Fruit fly (Drosophila melanogaster): ENCODE measurements around the gene RYa-R.

Gene RYa-R

dm6 chr3R:26963747-26964174 is 33.0 kb upstream of the RYa-R start (continued):
- TF ChIP-seq Hr38 (GFP tag; optimal IDR thresholded peaks at IDR 0.05) (no peak), CG11902 (GFP tag; optimal IDR thresholded peaks at IDR 0.05) (peak; percentile 67), CG6808 (GFP tag; optimal IDR thresholded peaks at IDR 0.05) (peak; percentile 87), dsx (GFP tag; optimal IDR thresholded peaks at IDR 0.05; ENCODE audit: poor library complexity, severe bottlenecking) (peak; percentile 83), CG8119 (GFP tag; IDR thresholded peaks at IDR 0.05) (peak; percentile 61), CG6163 (GFP tag; IDR thresholded peaks at IDR 0.05) (peak; percentile 62; the same call in 2 of the 3 replicates), Eip75B (GFP tag; optimal IDR thresholded peaks at IDR 0.05) (peak; percentile 53), salr (GFP tag; optimal IDR thresholded peaks at IDR 0.05) (peak; percentile 34 to 37), CG10631 (GFP tag; optimal IDR thresholded peaks at IDR 0.05) (peak; percentile 38), Ets96B (tag; optimal IDR thresholded peaks at IDR 0.05) (peak; percentile 76), ss (GFP tag; optimal IDR thresholded peaks at IDR 0.05) (peak; percentile 73 to 81), esn (GFP tag; optimal IDR thresholded peaks at IDR 0.05) (peak; percentile 50), CG6792 (GFP tag; optimal IDR thresholded peaks at IDR 0.05) (peak; percentile 51), CG8319 (GFP tag; optimal IDR thresholded peaks at IDR 0.05) (peak; percentile 27), CG9139 (GFP tag; optimal IDR thresholded peaks at IDR 0.05) (peak; percentile 77), CG32006 (GFP tag; optimal IDR thresholded peaks at IDR 0.05) (peak; percentile 65), fd85E (GFP tag; optimal IDR thresholded peaks at IDR 0.05) (peak; percentile 66), CG10669 (GFP tag; optimal IDR thresholded peaks at IDR 0.05) (peak; percentile 88), Sox14 (GFP tag; optimal IDR thresholded peaks at IDR 0.05) (peak; percentile 50), Hr39 (GFP tag; optimal IDR thresholded peaks at IDR 0.05) (peak; percentile 70), vri (GFP tag; optimal IDR thresholded peaks at IDR 0.05) (peak; percentile 22), acj6 (GFP tag; optimal IDR thresholded peaks at IDR 0.05) (peak; percentile 63), fkh (GFP tag; optimal IDR thresholded peaks at IDR 0.05) (peak; percentile 11)

- TF ChIP-seq CG11762 (GFP tag; optimal IDR thresholded peaks at IDR 0.05; ENCODE audit: insufficient read depth) (no peak), svp (GFP tag) (peak; percentile 53), fd85E (GFP tag; optimal IDR thresholded peaks at IDR 0.05) (no peak), Gug (GFP tag; IDR thresholded peaks at IDR 0.05) (no peak), CG6792 (GFP tag; optimal IDR thresholded peaks at IDR 0.05) (no peak), topi (GFP tag; optimal IDR thresholded peaks at IDR 0.05) (peak; percentile 27), CG11902 (GFP tag; optimal IDR thresholded peaks at IDR 0.05) (no peak), CG3919 (GFP tag; optimal IDR thresholded peaks at IDR 0.05) (no peak), CG16779 (tag; optimal IDR thresholded peaks at IDR 0.05) (no peak), salr (GFP tag; optimal IDR thresholded peaks at IDR 0.05) (no peak), ss (GFP tag; optimal IDR thresholded peaks at IDR 0.05) (no peak), CG9139 (GFP tag; optimal IDR thresholded peaks at IDR 0.05) (no peak), spab (GFP tag; optimal IDR thresholded peaks at IDR 0.05) (no peak), Hr4 (GFP tag; optimal IDR thresholded peaks at IDR 0.05) (no peak), eg (GFP tag; IDR thresholded peaks at IDR 0.05) (no peak), Met (GFP tag; optimal IDR thresholded peaks at IDR 0.05) (peak; percentile 14), Lpt (GFP tag; optimal IDR thresholded peaks at IDR 0.05) (no peak), CG8119 (GFP tag; IDR thresholded peaks at IDR 0.05) (no peak), dac (GFP tag; optimal IDR thresholded peaks at IDR 0.05) (no peak), net (GFP tag; optimal IDR thresholded peaks at IDR 0.05) (no peak), dsx (GFP tag; optimal IDR thresholded peaks at IDR 0.05; ENCODE audit: poor library complexity, severe bottlenecking) (peak; percentile 22), CG34406 (GFP tag; optimal IDR thresholded peaks at IDR 0.05) (no peak), fkh (GFP tag; optimal IDR thresholded peaks at IDR 0.05) (peak; percentile 58), Sox15 (GFP tag; optimal IDR thresholded peaks at IDR 0.05) (no peak), CG3032 (tag; optimal IDR thresholded peaks at IDR 0.05) (no peak), Smox (GFP tag; optimal IDR thresholded peaks at IDR 0.05) (no peak), cyc (GFP tag; optimal IDR thresholded peaks at IDR 0.05) (no peak), CG6808 (GFP tag; optimal IDR thresholded peaks at IDR 0.05) (no peak), Eip93F (GFP tag; optimal IDR thresholded peaks at IDR 0.05) (no peak), Ets21C (GFP tag; optimal IDR thresholded peaks at IDR 0.05) (no peak), Eip78C (GFP tag) (peak; percentile 56), pdm3 (GFP tag; optimal IDR thresholded peaks at IDR 0.05) (no peak), CG32006 (GFP tag; optimal IDR thresholded peaks at IDR 0.05) (no peak), vri (GFP tag; optimal IDR thresholded peaks at IDR 0.05) (no peak), CG6276 (GFP tag; optimal IDR thresholded peaks at IDR 0.05) (no peak), Sox102F (GFP tag; optimal IDR thresholded peaks at IDR 0.05) (no peak), Sox14 (GFP tag; optimal IDR thresholded peaks at IDR 0.05) (peak; percentile 32), CG1621 (tag; optimal IDR thresholded peaks at IDR 0.05) (no peak)
Observed at dm6 chr3R:26964452-26965133, 32.2 kb upstream of the RYa-R start, which contains the start of gene Tsp97E. Tsp97E (minus strand) TSS chr3R:26964817.
